Worm (Caenorhabditis elegans) whole organism, L3 larva: ENCODE results near the gene Y39A3B.7.

Experiments used
- egl-27 ChIP-seq: sonication (generic microtip); optimal IDR thresholded peaks from 4 replicates; lab custom pipeline; 2017; ENCODE audit warnings: missing biosample characterization, missing genetic modification reagents, missing genetic modification characterization
- nhr-28 ChIP-seq: fragments of 150-350 bp; optimal IDR thresholded peaks from 2 replicates; lab custom pipeline; 2014; ENCODE audit warnings: missing biosample characterization, missing genetic modification characterization
- snpc-4 ChIP-seq: fragments of 150-350 bp; optimal IDR thresholded peaks from 2 replicates; lab custom pipeline; 2014; ENCODE audit warnings: missing biosample characterization, missing genetic modification characterization

DNA sequence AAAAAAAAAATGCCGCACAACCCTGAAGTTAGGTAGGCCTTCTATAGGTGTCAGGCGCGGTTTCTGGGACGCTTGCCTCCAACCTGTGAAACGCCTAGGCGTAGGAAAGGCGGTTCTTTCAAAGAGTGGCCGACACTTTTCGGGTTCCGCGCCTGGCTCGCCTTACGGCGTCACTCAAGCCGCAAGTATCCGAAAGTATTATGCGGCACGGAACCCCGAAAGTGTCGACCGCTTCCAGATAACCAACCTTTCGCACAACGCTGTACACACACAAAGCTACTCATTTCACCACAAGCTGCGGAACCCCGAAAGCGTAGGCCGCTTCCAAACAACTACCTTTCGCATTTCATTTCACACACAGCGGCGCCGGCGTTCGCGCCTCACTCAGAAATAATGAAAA, 21.6 kb downstream of the Y39A3B.7 start:
- TF ChIP-seq nhr-28 (tag; lab: Kevin White, UChicago) (no peak), snpc-4 (tag; lab: Kevin White, UChicago) (no peak), egl-27 (tag; lab: Kevin White, UChicago) (no peak)
